Fruit fly (Drosophila melanogaster) whole organism, embryonic: ENCODE measurements around the gene CG14300.

Experiments
- Awh ChIP-seq: fragments of 200-800 bp; sonication (Bioruptor generic); IDR thresholded peaks from 2 replicates; pipeline ENCODE4, ENCODE4 v1.3.6; 2022; ENCODE audit warnings: missing biosample characterization, missing genetic modification characterization
- CG10147 ChIP-seq: fragments of 200-800 bp; sonication (Bioruptor generic); optimal IDR thresholded peaks from 2 replicates; lab custom pipeline; 2019; ENCODE audit warnings: missing biosample characterization, mild to moderate bottlenecking, missing genetic modification characterization, moderate library complexity
- CG1024 ChIP-seq: fragments of 200-800 bp; sonication (Bioruptor generic); IDR thresholded peaks from 2 replicates; pipeline ENCODE4 v1.3.6; 2022; ENCODE audit warnings: missing biosample characterization, missing genetic modification characterization
- CG10565 ChIP-seq: fragments of 200-800 bp; sonication (Bioruptor generic); optimal IDR thresholded peaks from 3 replicates; lab custom pipeline; 2016; ENCODE audit warnings: missing biosample characterization, mild to moderate bottlenecking, missing genetic modification characterization
- CG10654 ChIP-seq: fragments of 200-800 bp; sonication (Bioruptor generic); optimal IDR thresholded peaks from 2 replicates; lab custom pipeline; 2016; ENCODE audit warnings: missing biosample characterization, missing genetic modification characterization
- CG11085 ChIP-seq: fragments of 200-800 bp; sonication (Bioruptor generic); IDR thresholded peaks from 2 replicates; pipeline ENCODE4 v1.3.6; 2022; ENCODE audit warnings: missing biosample characterization, missing genetic modification characterization
- CG11398 ChIP-seq: fragments of 200-800 bp; sonication (Bioruptor generic); optimal IDR thresholded peaks from 2 replicates; lab custom pipeline; 2016; ENCODE audit warnings: missing biosample characterization, missing genetic modification characterization
- CG12071 ChIP-seq: fragments of 200-800 bp; sonication (Bioruptor generic); optimal IDR thresholded peaks from 3 replicates; lab custom pipeline; 2018; ENCODE audit warnings: missing biosample characterization, mild to moderate bottlenecking, missing genetic modification characterization
- CG12299 ChIP-seq: fragments of 200-800 bp; sonication (Bioruptor generic); optimal IDR thresholded peaks from 2 replicates; lab custom pipeline; 2018; ENCODE audit warnings: missing biosample characterization, mild to moderate bottlenecking, missing genetic modification characterization
- CG12769 ChIP-seq: fragments of 200-800 bp; sonication (Bioruptor generic); optimal IDR thresholded peaks from 2 replicates; lab custom pipeline; 2019; ENCODE audit warnings: missing biosample characterization, mild to moderate bottlenecking, missing genetic modification characterization, moderate library complexity
- CG14441 ChIP-seq: fragments of 200-800 bp; sonication (Bioruptor generic); IDR thresholded peaks from 2 replicates; pipeline ENCODE4 v1.3.6; 2022; ENCODE audit warnings: missing biosample characterization, missing genetic modification characterization
- CG2202 ChIP-seq: fragments of 200-800 bp; sonication (Bioruptor generic); optimal IDR thresholded peaks from 2 replicates; lab custom pipeline; 2018; ENCODE audit warnings: missing biosample characterization, mild to moderate bottlenecking, missing genetic modification characterization
- CG32532 ChIP-seq: fragments of 200-800 bp; sonication (Bioruptor generic); IDR thresholded peaks from 2 replicates; pipeline ENCODE4 v1.3.6; 2022; ENCODE audit warnings: missing biosample characterization, missing genetic modification characterization
- CG7357 ChIP-seq: fragments of 200-800 bp; sonication (Bioruptor generic); IDR thresholded peaks from 3 replicates; pipeline ENCODE4 v1.3.6; 2022; ENCODE audit warnings: missing biosample characterization, missing genetic modification characterization
- CG7745 ChIP-seq: fragments of 200-800 bp; sonication (Bioruptor generic); optimal IDR thresholded peaks from 2 replicates; lab custom pipeline; 2018; ENCODE audit warnings: missing biosample characterization, mild to moderate bottlenecking, missing genetic modification characterization, moderate library complexity
- CG8281 ChIP-seq: fragments of 200-800 bp; sonication (Bioruptor generic); optimal IDR thresholded peaks from 2 replicates; lab custom pipeline; 2018; ENCODE audit warnings: missing biosample characterization, mild to moderate bottlenecking, missing genetic modification characterization, moderate library complexity
- CG9215 ChIP-seq: fragments of 200-800 bp; sonication (Bioruptor generic); IDR thresholded peaks from 2 replicates; pipeline ENCODE4 v1.3.6; 2022; ENCODE audit warnings: missing biosample characterization, missing genetic modification characterization
- Dek ChIP-seq: fragments of 200-800 bp; sonication (Bioruptor generic); optimal IDR thresholded peaks from 3 replicates; lab custom pipeline; 2019; ENCODE audit warnings: missing biosample characterization, mild to moderate bottlenecking, missing genetic modification characterization, moderate library complexity
- Eip74EF ChIP-seq, 2 experiments: fragments of 200-800 bp in 1 of 2; fragments of >200 bp in 1 of 2; sonication (Bioruptor generic) in 1 of 2; optimal IDR thresholded peaks; 2 replicates each; lab custom pipeline; 2017 to 2019; ENCODE audit warnings: missing biosample characterization in 2 of 2, missing genetic modification characterization in 2 of 2, mild to moderate bottlenecking in 1 of 2, moderate library complexity in 1 of 2
- Ets97D ChIP-seq: fragments of 200-800 bp; sonication (Bioruptor generic); optimal IDR thresholded peaks from 3 replicates; lab custom pipeline; 2016; ENCODE audit warnings: missing biosample characterization, missing genetic modification characterization
- Fer3 ChIP-seq: fragments of 200-800 bp; sonication (Bioruptor generic); optimal IDR thresholded peaks from 2 replicates; lab custom pipeline; 2018; ENCODE audit warnings: missing biosample characterization, mild to moderate bottlenecking, missing genetic modification characterization, moderate library complexity
- Gsc ChIP-seq: fragments of 200-800 bp; sonication (Bioruptor generic); IDR thresholded peaks from 2 replicates; pipeline ENCODE4 v1.3.6; 2022; ENCODE audit warnings: missing biosample characterization, missing genetic modification characterization
- HLH54F ChIP-seq: fragments of 200-800 bp; sonication (Bioruptor generic); optimal IDR thresholded peaks from 3 replicates; lab custom pipeline; 2016; ENCODE audit warnings: missing biosample characterization, missing genetic modification characterization
- Lpt ChIP-seq: fragments of >200 bp; optimal IDR thresholded peaks from 2 replicates; lab custom pipeline; 2018; ENCODE audit warnings: missing biosample characterization, missing genetic modification characterization
- MTF-1 ChIP-seq: fragments of 200-800 bp; sonication (Bioruptor generic); optimal IDR thresholded peaks from 2 replicates; lab custom pipeline; 2018; ENCODE audit warnings: missing biosample characterization, mild to moderate bottlenecking, missing genetic modification characterization, borderline replicate concordance
- Mes4 ChIP-seq: fragments of 200-800 bp; sonication (Bioruptor generic); optimal IDR thresholded peaks from 2 replicates; lab custom pipeline; 2016; ENCODE audit warnings: missing biosample characterization, missing genetic modification characterization
- Mrtf ChIP-seq: fragments of 200-800 bp; sonication (Bioruptor generic); IDR thresholded peaks from 3 replicates; pipeline ENCODE4 v1.3.6; 2022; ENCODE audit warnings: missing biosample characterization, missing genetic modification characterization
- Oli ChIP-seq: fragments of 200-800 bp; sonication (Bioruptor generic); optimal IDR thresholded peaks from 2 replicates; lab custom pipeline; 2018; ENCODE audit warnings: missing biosample characterization, mild to moderate bottlenecking, missing genetic modification characterization, moderate library complexity
- Opbp ChIP-seq: fragments of 200-800 bp; sonication (Bioruptor generic); IDR thresholded peaks from 3 replicates; pipeline ENCODE4 v1.3.6; 2022; ENCODE audit warnings: missing biosample characterization, missing genetic modification characterization; ENCODE audit not compliant: partially characterized antibody
- Poxn ChIP-seq: fragments of 200-800 bp; sonication (Bioruptor generic); IDR thresholded peaks from 2 replicates; pipeline ENCODE4 v1.3.6; 2022; ENCODE audit warnings: missing biosample characterization, missing genetic modification characterization
- Ravus ChIP-seq: fragments of 200-800 bp; sonication (Bioruptor generic); IDR thresholded peaks from 2 replicates; pipeline ENCODE4 v1.3.6; 2022; ENCODE audit warnings: missing biosample characterization, missing genetic modification characterization
- Sin3A ChIP-seq: fragments of >200 bp; optimal IDR thresholded peaks from 2 replicates; lab custom pipeline; 2018
- Usf ChIP-seq: fragments of 200-800 bp; sonication (Bioruptor generic); optimal IDR thresholded peaks from 2 replicates; lab custom pipeline; 2017; ENCODE audit warnings: missing genotype, missing biosample characterization, missing genetic modification characterization
- caup ChIP-seq: fragments of 200-800 bp; sonication (Bioruptor generic); optimal IDR thresholded peaks from 3 replicates; lab custom pipeline; 2017; ENCODE audit warnings: missing biosample characterization, mild to moderate bottlenecking, missing genetic modification characterization, moderate library complexity; ENCODE audit not compliant: severe bottlenecking
- ems ChIP-seq: fragments of 200-800 bp; sonication (Bioruptor generic); optimal IDR thresholded peaks from 3 replicates; lab custom pipeline; 2016; ENCODE audit warnings: missing biosample characterization, missing genetic modification characterization
- exex ChIP-seq: fragments of 200-800 bp; sonication (Bioruptor generic); optimal IDR thresholded peaks from 4 replicates; lab custom pipeline; 2018; ENCODE audit warnings: missing biosample characterization, mild to moderate bottlenecking, missing genetic modification characterization, moderate library complexity
- fd3F ChIP-seq: fragments of 200-800 bp; sonication (Bioruptor generic); optimal IDR thresholded peaks from 2 replicates; lab custom pipeline; 2018; ENCODE audit warnings: missing biosample characterization, mild to moderate bottlenecking, missing genetic modification characterization, moderate library complexity
- hkb ChIP-seq, 2 experiments: fragments of 200-800 bp in 1 of 2; fragments of >200 bp in 1 of 2; sonication (Bioruptor generic) in 1 of 2; IDR thresholded peaks in 1 of 2; optimal IDR thresholded peaks in 1 of 2; 2 replicates each; pipeline versions ENCODE4 v1.3.6 to Lab custom; 2017 to 2022; ENCODE audit warnings: missing biosample characterization in 1 of 2, missing genetic modification characterization in 1 of 2
- hth ChIP-seq: fragments of >200 bp; optimal IDR thresholded peaks from 2 replicates; lab custom pipeline; 2017; ENCODE audit warnings: inconsistent platforms
- odd ChIP-seq: fragments of 200-800 bp; sonication (Bioruptor generic); optimal IDR thresholded peaks from 2 replicates; lab custom pipeline; 2017; ENCODE audit warnings: missing biosample characterization, mild to moderate bottlenecking, missing genetic modification characterization
- org-1 ChIP-seq: fragments of 200-800 bp; sonication (Bioruptor generic); optimal IDR thresholded peaks from 2 replicates; lab custom pipeline; 2017; ENCODE audit warnings: missing biosample characterization, missing genetic modification characterization
- pfk ChIP-seq: fragments of 200-800 bp; sonication (Bioruptor generic); optimal IDR thresholded peaks from 2 replicates; lab custom pipeline; 2018; ENCODE audit warnings: missing biosample characterization, mild to moderate bottlenecking, missing genetic modification characterization, moderate library complexity
- sc ChIP-seq, 3 experiments: fragments of >200 bp in 2 of 3; fragments of 200-800 bp in 1 of 3; sonication (Bioruptor generic) in 1 of 3; optimal IDR thresholded peaks; 2 replicates in 2 of 3; 3 replicates in 1 of 3; lab custom pipeline; 2017; ENCODE audit warnings: mild to moderate bottlenecking in 1 of 3, missing biosample characterization in 1 of 3, missing genetic modification characterization in 1 of 3, missing genetic modification reagents in 1 of 3
- sens ChIP-seq: fragments of 200-800 bp; sonication (Bioruptor generic); peaks from one replicate; lab custom pipeline; 2016; ENCODE audit warnings: missing biosample characterization, missing genetic modification characterization
- shn ChIP-seq: fragments of 200-800 bp; sonication (Bioruptor generic); optimal IDR thresholded peaks from 3 replicates; lab custom pipeline; 2016; ENCODE audit warnings: missing biosample characterization, missing genetic modification characterization
- trem ChIP-seq: fragments of 200-800 bp; optimal IDR thresholded peaks from 3 replicates; lab custom pipeline; 2019; ENCODE audit warnings: missing biosample characterization, mild to moderate bottlenecking, missing genetic modification characterization, moderate library complexity
- vvl ChIP-seq: fragments of 200-800 bp; sonication (Bioruptor generic); IDR thresholded peaks from 2 replicates; pipeline ENCODE4 v1.3.6; 2022; ENCODE audit warnings: missing biosample characterization, missing genetic modification characterization
- wdn ChIP-seq: fragments of 200-800 bp; sonication (Bioruptor generic); IDR thresholded peaks from 2 replicates; pipeline ENCODE4 v1.3.6; 2022; ENCODE audit warnings: missing biosample characterization, missing genetic modification characterization
- zen2 ChIP-seq: fragments of 200-800 bp; sonication (Bioruptor generic); IDR thresholded peaks from 3 replicates; pipeline ENCODE4 v1.3.6; 2022; ENCODE audit warnings: missing biosample characterization, missing genetic modification characterization; ENCODE audit not compliant: partially characterized antibody

Gene CG14300

dm6 chr3R:18719767-18720341, 26.3 kb upstream of the CG14300 start (continued):
- TF ChIP-seq shn (GFP tag; lab: Kevin White, UChicago) = peak; percentile 29
- TF ChIP-seq caup = peak; percentile 90
- no peak for TF ChIP-seq CG10565 (GFP tag; lab: Kevin White, UChicago)
- TF ChIP-seq odd (GFP tag; lab: Kevin White, UChicago) = peak; percentile 81
- TF ChIP-seq Gsc (GFP tag; lab: Robert Waterston, UW) = peak; percentile 41; the same call in 1 of the 2 replicates
- peak; percentile 89 for TF ChIP-seq Dek
- peak in 1 of 2 experiments; percentile 79 for TF ChIP-seq Eip74EF (GFP tag; optimal IDR thresholded peaks at IDR 0.05; lab: Kevin White, UChicago)
- TF ChIP-seq trem (tag; lab: Kevin White, UChicago) = peak; percentile 63
- peak; percentile 88 for TF ChIP-seq org-1 (GFP tag; lab: Kevin White, UChicago)
- TF ChIP-seq CG10147 = peak; percentile 91
- TF ChIP-seq fd3F (GFP tag; lab: Kevin White, UChicago) = peak; percentile 78
- peak; percentile 94 for TF ChIP-seq CG12769 (tag; lab: Kevin White, UChicago)
- peak; percentile 73 for TF ChIP-seq CG1024
- no peak for TF ChIP-seq Sin3A
- TF ChIP-seq CG11398 (GFP tag; lab: Kevin White, UChicago) = peak; percentile 58
- peak; percentile 29 for TF ChIP-seq Usf (GFP tag; lab: Kevin White, UChicago)
- TF ChIP-seq Oli (tag; lab: Kevin White, UChicago) = peak; percentile 82
- peak; percentile 83 for TF ChIP-seq CG12071 (GFP tag; lab: Kevin White, UChicago)
- TF ChIP-seq Mrtf (GFP tag; lab: Robert Waterston, UW) = peak; percentile 84
- peak; percentile 96 for TF ChIP-seq sens (GFP tag; lab: Kevin White, UChicago)
- peak; percentile 70 for TF ChIP-seq CG7357
- TF ChIP-seq Ets97D (GFP tag; lab: Kevin White, UChicago) = peak; percentile 37
- peak; percentile 63 for TF ChIP-seq CG9215
- peak; percentile 44 for TF ChIP-seq CG2202 (tag; lab: Kevin White, UChicago)
- TF ChIP-seq pfk = no peak
- TF ChIP-seq sc (optimal IDR thresholded peaks at IDR 0.05; lab: Kevin White, UChicago) = no peak
- TF ChIP-seq sc (GFP tag; optimal IDR thresholded peaks at IDR 0.05; lab: Kevin White, UChicago) = peak; percentile 58
- peak; percentile 58 for TF ChIP-seq MTF-1 (GFP tag; lab: Kevin White, UChicago)
- peak; percentile 72 for TF ChIP-seq Awh (GFP tag; lab: Robert Waterston, UW)
- TF ChIP-seq zen2 (GFP tag; lab: Robert Waterston, UW) = no peak
- no peak for TF ChIP-seq hkb (optimal IDR thresholded peaks at IDR 0.05; lab: Kevin White, UChicago)
- peak; percentile 90 for TF ChIP-seq hkb (GFP tag; IDR thresholded peaks at IDR 0.05; lab: Robert Waterston, UW)
- peak; percentile 72 for TF ChIP-seq Mes4
- no peak for TF ChIP-seq CG7745
- TF ChIP-seq Lpt (GFP tag; lab: Kevin White, UChicago) = no peak
- TF ChIP-seq wdn = peak; percentile 76
- TF ChIP-seq CG8281 = peak; percentile 59
- TF ChIP-seq exex (tag; lab: Kevin White, UChicago) = peak; percentile 66
- no peak; the same call in 1 of the 2 replicates for TF ChIP-seq Ravus (GFP tag; lab: Robert Waterston, UW)
- no peak for TF ChIP-seq Poxn
- TF ChIP-seq CG14441 (GFP tag; lab: Robert Waterston, UW) = peak; percentile 84; the same call in 1 of the 2 replicates
- TF ChIP-seq hth (lab: Kevin White, UChicago) = no peak
- TF ChIP-seq CG11085 (GFP tag; lab: Robert Waterston, UW) = peak; percentile 66
- peak; percentile 90 for TF ChIP-seq Fer3 (tag; lab: Kevin White, UChicago)
- no peak for TF ChIP-seq Opbp
- TF ChIP-seq CG10654 (GFP tag; lab: Kevin White, UChicago) = peak; percentile 70
- TF ChIP-seq ems (GFP tag; lab: Kevin White, UChicago) = peak; percentile 81
- TF ChIP-seq CG12299 (tag; lab: Kevin White, UChicago) = peak; percentile 82
- peak; percentile 87 for TF ChIP-seq CG32532
- peak; percentile 76 for TF ChIP-seq HLH54F
- peak; percentile 89 for TF ChIP-seq vvl
